Worm (Caenorhabditis elegans) whole organism, early embryonic: Measurements from ENCODE around the gene C46H3.2.

ENCODE experiments used
- B0310.2 ChIP-seq: sonication (generic microtip); optimal IDR thresholded peaks from 2 replicates; lab custom pipeline; 2016; ENCODE audit warnings: mild to moderate bottlenecking, missing genetic modification characterization, missing compliant biosample characterization
- aly-1 ChIP-seq: sonication (generic microtip); optimal IDR thresholded peaks from 2 replicates; lab custom pipeline; 2016; ENCODE audit warnings: missing genetic modification characterization, missing compliant biosample characterization
- ama-1 ChIP-seq: fragments of 150-350 bp; optimal IDR thresholded peaks from 2 replicates; lab custom pipeline; 2014
- ceh-13 ChIP-seq: fragments of 200-800 bp; sonication (Bioruptor generic); optimal IDR thresholded peaks from 2 replicates; lab custom pipeline; 2018; ENCODE audit warnings: mild to moderate bottlenecking, missing genetic modification characterization, missing compliant biosample characterization
- flt-1 ChIP-seq: fragments of 200-800 bp; sonication (Bioruptor generic); IDR thresholded peaks from 2 replicates; pipeline ENCODE4 v1.3.6; 2022; ENCODE audit warnings: missing genetic modification characterization, missing compliant biosample characterization
- hmbx-1 ChIP-seq: sonication (generic microtip); optimal IDR thresholded peaks from 2 replicates; lab custom pipeline; 2016; ENCODE audit warnings: mild to moderate bottlenecking, missing genetic modification characterization, missing compliant biosample characterization
- hmg-4 ChIP-seq: fragments of 200-800 bp; sonication (Bioruptor generic); optimal IDR thresholded peaks from 2 replicates; lab custom pipeline; 2018; ENCODE audit warnings: mild to moderate bottlenecking, missing genetic modification characterization, missing compliant biosample characterization
- tbx-11 ChIP-seq: fragments of 200-800 bp; sonication (Bioruptor generic); IDR thresholded peaks from 2 replicates; pipeline ENCODE4 v1.3.6; 2022; ENCODE audit warnings: missing genetic modification characterization, missing compliant biosample characterization
- tbx-37 ChIP-seq: fragments of 200-800 bp; sonication (Bioruptor generic); conservative IDR thresholded peaks from 2 replicates; pipeline ENCODE4 v1.3.6; 2022; ENCODE audit warnings: missing genetic modification reagents, missing genetic modification characterization, missing compliant biosample characterization

- TF ChIP-seq ceh-13 (GFP tag; lab: Kevin White, UChicago) (no peak), tbx-37 (GFP tag; lab: Robert Waterston, UW) (no peak), ama-1 (lab: Kevin White, UChicago) (no peak), B0310.2 (tag; lab: Kevin White, UChicago) (no peak), aly-1 (tag; lab: Kevin White, UChicago) (no peak), hmbx-1 (no peak), hmg-4 (GFP tag; lab: Kevin White, UChicago) (no peak), tbx-11 (GFP tag; lab: Robert Waterston, UW) (no peak), flt-1 (GFP tag; lab: Robert Waterston, UW) (no peak)
Measured at ce11 chrX:1238803-1239202, 8.2 kb upstream of the C46H3.2 start, which contains the start of gene C25G6.3.
